Worm (Caenorhabditis elegans): ENCODE measurements around the gene srsx-15.

DNA sequence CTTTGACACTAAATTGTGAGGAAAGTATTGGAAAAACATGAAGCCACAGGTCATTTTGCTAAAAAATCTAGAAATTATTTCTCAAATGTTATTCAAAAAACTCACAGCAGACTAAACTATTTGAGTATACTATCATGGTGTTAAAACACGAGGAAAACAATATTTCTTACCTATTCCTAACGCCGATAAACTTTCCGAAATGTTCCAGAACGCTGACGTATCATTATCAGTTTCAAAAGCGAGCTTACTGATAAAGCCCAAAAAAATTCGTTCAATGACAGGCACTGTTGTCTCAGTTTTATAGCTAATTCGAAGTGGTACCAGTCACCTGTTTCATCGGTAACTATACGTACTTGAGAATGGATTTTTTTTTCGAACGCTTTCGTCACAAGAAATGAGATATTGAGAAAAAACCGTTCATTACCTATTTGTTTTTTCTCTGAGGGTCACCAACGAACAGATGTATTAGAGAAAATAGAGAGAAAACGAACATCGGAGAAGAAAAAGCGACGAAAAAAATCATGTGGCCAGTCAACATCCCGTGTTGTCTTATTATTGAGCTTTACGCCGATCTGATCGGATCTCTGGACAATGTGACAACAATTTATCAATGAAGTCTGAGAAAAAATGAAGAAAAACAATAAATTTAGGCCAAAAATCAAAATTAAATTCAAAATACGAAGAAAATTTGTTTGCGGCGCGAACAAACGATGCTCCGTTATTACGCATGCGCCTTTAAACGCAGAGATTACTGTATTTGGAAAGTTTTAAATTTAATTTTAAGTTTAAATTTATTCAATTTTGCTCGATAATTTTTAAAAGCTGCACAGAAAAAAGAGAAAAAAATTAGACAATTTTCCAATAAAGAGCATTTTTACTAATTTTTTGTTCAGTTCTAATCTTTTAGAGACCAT is 42.8 kb upstream of the srsx-15 start:
- TF ChIP-seq aly-2 (tag; optimal IDR thresholded peaks at IDR 0.05) = no peak
- TF ChIP-seq elt-2 (tag; optimal IDR thresholded peaks at IDR 0.05) = peak; percentile 71
- TF ChIP-seq tbx-2 (tag; optimal IDR thresholded peaks at IDR 0.05) = no peak
- peak; percentile 61 for TF ChIP-seq snpc-4 (tag; optimal IDR thresholded peaks at IDR 0.05)
- TF ChIP-seq ztf-4 (tag; optimal IDR thresholded peaks at IDR 0.05) = no peak
- TF ChIP-seq ztf-11 (tag; optimal IDR thresholded peaks at IDR 0.05) = no peak
- TF ChIP-seq nhr-25 (tag; optimal IDR thresholded peaks at IDR 0.05) = no peak
- TF ChIP-seq ceh-28 (tag; optimal IDR thresholded peaks at IDR 0.05) = no peak
- no peak for TF ChIP-seq nhr-237 (tag; optimal IDR thresholded peaks at IDR 0.05)
- no peak for TF ChIP-seq zag-1 (tag; optimal IDR thresholded peaks at IDR 0.05)
- no peak for TF ChIP-seq elt-3 (tag; optimal IDR thresholded peaks at IDR 0.05)
- TF ChIP-seq nhr-12 (tag; optimal IDR thresholded peaks at IDR 0.05) = no peak

Data from whole organism, L3 larva.